Worm (Caenorhabditis elegans) whole organism, early embryonic: ENCODE data around the gene spe-51.

Experiments
- ama-1 ChIP-seq: fragments of 150-350 bp; optimal IDR thresholded peaks from 2 replicates; lab custom pipeline; 2014
- ceh-13 ChIP-seq: fragments of 200-800 bp; sonication (Bioruptor generic); optimal IDR thresholded peaks from 2 replicates; lab custom pipeline; 2018; ENCODE audit warnings: mild to moderate bottlenecking, missing genetic modification characterization, missing compliant biosample characterization
- hmg-4 ChIP-seq: fragments of 200-800 bp; sonication (Bioruptor generic); optimal IDR thresholded peaks from 2 replicates; lab custom pipeline; 2018; ENCODE audit warnings: mild to moderate bottlenecking, missing genetic modification characterization, missing compliant biosample characterization
- hnd-1 ChIP-seq: sonication (generic microtip); optimal IDR thresholded peaks from 2 replicates; lab custom pipeline; 2016; ENCODE audit warnings: missing genetic modification characterization, missing compliant biosample characterization
- tra-4 ChIP-seq: sonication (generic microtip); optimal IDR thresholded peaks from 2 replicates; lab custom pipeline; 2017; ENCODE audit warnings: missing genetic modification characterization, missing compliant biosample characterization

DNA sequence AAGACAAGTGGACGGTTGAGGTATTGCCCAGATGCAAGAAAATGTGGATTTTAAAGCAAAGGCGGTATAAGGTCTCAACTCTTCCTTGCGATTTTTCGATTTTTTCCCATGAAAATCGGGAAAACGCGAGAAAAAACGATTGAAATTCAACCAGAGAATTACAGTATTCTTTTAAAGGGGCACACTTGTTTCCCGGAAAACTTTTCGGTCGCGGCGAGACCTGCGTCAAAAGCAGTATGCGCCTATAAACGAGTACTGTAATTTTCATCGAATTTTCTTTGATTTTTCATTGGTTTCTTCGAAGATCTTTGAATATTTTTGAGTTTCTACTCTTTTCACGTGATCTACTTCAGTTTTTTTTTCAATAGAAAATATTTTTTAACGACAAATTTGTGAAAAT is 38.9 kb upstream of the spe-51 start:
- no peak for TF ChIP-seq tra-4 (tag; lab: Kevin White, UChicago)
- no peak for TF ChIP-seq ama-1 (lab: Kevin White, UChicago)
- TF ChIP-seq hmg-4 (GFP tag; lab: Kevin White, UChicago) = no peak
- TF ChIP-seq ceh-13 = no peak
- TF ChIP-seq hnd-1 (tag; lab: Kevin White, UChicago) = no peak
